Worm (Caenorhabditis elegans) whole organism, L4 larva: Measurements from ENCODE around the gene F17A9.5.

Experiments used
- ZK337.2 ChIP-seq: fragments of 200-800 bp; sonication (Bioruptor generic); IDR thresholded peaks from 2 replicates; pipeline ENCODE4 v1.3.6; 2022; ENCODE audit warnings: missing genetic modification reagents, missing genetic modification characterization, missing compliant biosample characterization
- dve-1 ChIP-seq: sonication (generic microtip); optimal IDR thresholded peaks from 2 replicates; lab custom pipeline; 2017; ENCODE audit warnings: antibody characterized with exemption, mild to moderate bottlenecking, missing genetic modification characterization, missing compliant biosample characterization; ENCODE audit not compliant: insufficient read depth
- lin-39 ChIP-seq: fragments of 150-350 bp; optimal IDR thresholded peaks from 2 replicates; lab custom pipeline; 2014; ENCODE audit warnings: missing biosample characterization, missing genetic modification reagents, missing genetic modification characterization
- lir-3 ChIP-seq: sonication (generic microtip); optimal IDR thresholded peaks from 2 replicates; lab custom pipeline; 2016; ENCODE audit warnings: mild to moderate bottlenecking, missing genetic modification characterization, missing compliant biosample characterization
- madf-5 ChIP-seq, 2 experiments: fragments of 200-800 bp; sonication (Bioruptor generic); IDR thresholded peaks; 2 replicates each; pipeline ENCODE4 v1.3.6; 2022; ENCODE audit warnings: missing compliant biosample characterization in 2 of 2, missing genetic modification characterization in 2 of 2
- nhr-11 ChIP-seq: fragments of 150-350 bp; optimal IDR thresholded peaks from 2 replicates; lab custom pipeline; 2014; ENCODE audit warnings: missing biosample characterization, missing genetic modification characterization
- nhr-111 ChIP-seq: fragments of 200-800 bp; sonication (Bioruptor generic); optimal IDR thresholded peaks from 2 replicates; lab custom pipeline; 2018; ENCODE audit warnings: mild to moderate bottlenecking, missing genetic modification characterization, missing compliant biosample characterization
- ztf-11 ChIP-seq: fragments of 150-350 bp; optimal IDR thresholded peaks from 2 replicates; lab custom pipeline; 2014; ENCODE audit warnings: missing biosample characterization, missing genetic modification characterization

DNA sequence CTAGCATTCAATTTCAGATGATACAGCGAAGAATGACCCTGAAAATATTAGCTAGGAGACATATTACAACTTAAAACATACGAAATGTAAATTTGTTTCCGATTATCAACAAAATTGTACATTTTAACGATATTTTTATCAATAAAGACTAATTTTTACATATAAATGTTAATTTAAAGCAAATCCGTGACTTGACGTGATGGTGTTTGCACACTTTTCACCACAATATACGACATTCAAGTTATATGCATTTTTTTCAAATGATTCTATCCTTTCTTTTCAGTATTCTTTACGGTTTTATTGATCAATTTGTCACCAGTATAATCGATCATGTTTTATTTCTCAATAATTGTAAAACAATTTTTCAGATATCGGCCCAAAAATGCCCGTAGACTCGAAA lies 17.0 kb downstream of the F17A9.5 start, which contains the start of gene Y38A10A.7:
- no peak for TF ChIP-seq nhr-11 (tag; lab: Kevin White, UChicago)
- no peak for TF ChIP-seq ztf-11 (tag; lab: Kevin White, UChicago)
- TF ChIP-seq lin-39 (tag; lab: Kevin White, UChicago) = no peak
- TF ChIP-seq dve-1 (tag; lab: Kevin White, UChicago) = peak; percentile 3
- TF ChIP-seq madf-5 (GFP tag; IDR thresholded peaks at IDR 0.05; lab: Robert Waterston, UW) = no peak
- TF ChIP-seq ZK337.2 (GFP tag; lab: Robert Waterston, UW) = no peak
- TF ChIP-seq lir-3 (tag; lab: Kevin White, UChicago) = no peak
- TF ChIP-seq nhr-111 (GFP tag; lab: Kevin White, UChicago) = no peak
